Fruit fly (Drosophila melanogaster): ENCODE measurements around the gene whe.

whe gene

dm6 chrX:21367363-21368072 lies 35.1 kb downstream of the whe start (continued):
- peak; percentile 98 for TF ChIP-seq CG11762 (GFP tag; optimal IDR thresholded peaks at IDR 0.05; ENCODE audit: insufficient read depth)
- peak; percentile 98 for TF ChIP-seq CG10631 (GFP tag; optimal IDR thresholded peaks at IDR 0.05)
- TF ChIP-seq Gug (GFP tag; IDR thresholded peaks at IDR 0.05), result peak; percentile 97
- TF ChIP-seq Eip93F (GFP tag; optimal IDR thresholded peaks at IDR 0.05), result peak; percentile 96
- TF ChIP-seq Hr39 (GFP tag; optimal IDR thresholded peaks at IDR 0.05), result peak; percentile 98
- TF ChIP-seq CG16779 (tag; optimal IDR thresholded peaks at IDR 0.05), result peak; percentile 98
- TF ChIP-seq CG9139 (GFP tag; optimal IDR thresholded peaks at IDR 0.05), result peak; percentile 97
- TF ChIP-seq vri (GFP tag; optimal IDR thresholded peaks at IDR 0.05), result peak; percentile 97
- peak; percentile 99 for TF ChIP-seq OdsH (GFP tag; optimal IDR thresholded peaks at IDR 0.05)

DNA sequence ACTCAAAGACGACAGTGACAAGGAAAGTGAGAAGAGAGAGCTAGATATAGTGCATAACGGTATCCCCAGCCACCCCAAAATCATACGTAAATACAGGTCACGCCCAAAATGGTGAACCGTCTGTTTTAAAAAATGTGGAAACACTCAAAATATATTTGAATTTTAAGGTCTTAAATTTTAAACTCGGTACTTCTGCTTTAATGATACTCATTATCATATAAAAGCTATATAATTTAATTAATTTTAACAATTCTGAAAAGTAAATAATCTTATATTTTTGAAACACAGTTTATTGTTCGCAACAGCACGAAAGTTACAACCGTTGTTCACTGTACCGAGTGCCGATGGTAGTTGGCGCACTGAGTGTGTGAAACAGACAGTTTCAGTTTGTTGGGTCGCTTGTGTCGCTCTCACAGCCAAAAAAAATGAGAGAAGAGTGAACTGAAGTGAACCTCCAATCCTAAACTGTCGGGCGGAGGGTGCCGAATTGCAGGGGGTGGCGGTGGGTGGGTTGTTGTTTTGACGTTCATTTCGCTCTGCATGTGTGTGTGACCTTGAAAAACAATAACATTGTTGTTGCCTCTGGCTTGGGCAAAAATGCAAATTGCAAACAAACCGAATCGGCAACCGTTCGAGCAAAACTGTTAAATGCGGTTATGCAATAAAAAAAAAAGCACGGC lies 36.1 kb downstream of the whe start:
- TF ChIP-seq fd85E (GFP tag; optimal IDR thresholded peaks at IDR 0.05), result no peak
- TF ChIP-seq Eip78C (GFP tag), result peak; percentile 94
- peak; percentile 74 for TF ChIP-seq Ets96B (tag; optimal IDR thresholded peaks at IDR 0.05)
- TF ChIP-seq vri (GFP tag; optimal IDR thresholded peaks at IDR 0.05), result peak; percentile 48
- TF ChIP-seq Gug (GFP tag; IDR thresholded peaks at IDR 0.05), result peak; percentile 43
- TF ChIP-seq CG1621 (tag; optimal IDR thresholded peaks at IDR 0.05), result peak; percentile 57
- peak; percentile 56 for TF ChIP-seq Met (GFP tag; optimal IDR thresholded peaks at IDR 0.05)
- TF ChIP-seq Smox (GFP tag; optimal IDR thresholded peaks at IDR 0.05), result peak; percentile 66
- peak; percentile 81 for TF ChIP-seq acj6 (GFP tag; optimal IDR thresholded peaks at IDR 0.05)
- TF ChIP-seq Lpt (GFP tag; optimal IDR thresholded peaks at IDR 0.05), result peak; percentile 80
- TF ChIP-seq lz (GFP tag; optimal IDR thresholded peaks at IDR 0.05), result peak; percentile 62
- TF ChIP-seq CG10669 (GFP tag; optimal IDR thresholded peaks at IDR 0.05), result peak; percentile 71
- TF ChIP-seq salr (GFP tag; optimal IDR thresholded peaks at IDR 0.05), result peak; percentile 2 to 71
- TF ChIP-seq OdsH (GFP tag; optimal IDR thresholded peaks at IDR 0.05), result peak; percentile 86
- TF ChIP-seq CG31627 (GFP tag; optimal IDR thresholded peaks at IDR 0.05), result peak; percentile 42
- peak; percentile 90 for TF ChIP-seq svp (GFP tag)
- peak; percentile 84 for TF ChIP-seq net (GFP tag; optimal IDR thresholded peaks at IDR 0.05)
- peak; percentile 63 to 76 for TF ChIP-seq ss (GFP tag; optimal IDR thresholded peaks at IDR 0.05)
- TF ChIP-seq Eip93F (GFP tag; optimal IDR thresholded peaks at IDR 0.05), result peak; percentile 71
- TF ChIP-seq Hr38 (GFP tag; optimal IDR thresholded peaks at IDR 0.05), result no peak
- peak; percentile 64 for TF ChIP-seq CG7368 (GFP tag; optimal IDR thresholded peaks at IDR 0.05)
- peak; percentile 62 for TF ChIP-seq CG6854 (GFP tag; optimal IDR thresholded peaks at IDR 0.05)
- peak; percentile 73 for TF ChIP-seq Sox15 (GFP tag; optimal IDR thresholded peaks at IDR 0.05)
- TF ChIP-seq fd59A (GFP tag; optimal IDR thresholded peaks at IDR 0.05), result peak; percentile 66
- peak; percentile 79 for TF ChIP-seq CG11902 (GFP tag; optimal IDR thresholded peaks at IDR 0.05)
- TF ChIP-seq cyc (GFP tag; optimal IDR thresholded peaks at IDR 0.05), result peak; percentile 48
- peak; percentile 72 for TF ChIP-seq Sox102F (GFP tag; optimal IDR thresholded peaks at IDR 0.05)
- TF ChIP-seq CG6792 (GFP tag; optimal IDR thresholded peaks at IDR 0.05), result peak; percentile 75
- peak; percentile 54 for TF ChIP-seq CG9139 (GFP tag; optimal IDR thresholded peaks at IDR 0.05)
- TF ChIP-seq pdm3 (GFP tag; optimal IDR thresholded peaks at IDR 0.05), result peak; percentile 78
- peak; percentile 57 for TF ChIP-seq Blimp-1 (GFP tag; optimal IDR thresholded peaks at IDR 0.05)
- peak; percentile 82 for TF ChIP-seq eg (GFP tag; IDR thresholded peaks at IDR 0.05)
- no peak for TF ChIP-seq CG6276 (GFP tag; optimal IDR thresholded peaks at IDR 0.05)
- peak; percentile 67 for TF ChIP-seq CG6808 (GFP tag; optimal IDR thresholded peaks at IDR 0.05)
- TF ChIP-seq Hr39 (GFP tag; optimal IDR thresholded peaks at IDR 0.05), result peak; percentile 32
- TF ChIP-seq Sox14 (GFP tag; optimal IDR thresholded peaks at IDR 0.05), result peak; percentile 28
- TF ChIP-seq topi (GFP tag; optimal IDR thresholded peaks at IDR 0.05), result peak; percentile 66
- peak; percentile 78 for TF ChIP-seq CG10631 (GFP tag; optimal IDR thresholded peaks at IDR 0.05)
- peak; percentile 69; the same call in 1 of the 2 replicates for TF ChIP-seq CG11294 (GFP tag; IDR thresholded peaks at IDR 0.05)
- TF ChIP-seq CG3032 (tag; optimal IDR thresholded peaks at IDR 0.05), result peak; percentile 66
- peak; percentile 74 for TF ChIP-seq achi (GFP tag; optimal IDR thresholded peaks at IDR 0.05)
- peak; percentile 95 for TF ChIP-seq CG8119 (GFP tag; IDR thresholded peaks at IDR 0.05)
- peak; percentile 61 for TF ChIP-seq CG8632 (GFP tag; optimal IDR thresholded peaks at IDR 0.05)
- peak; percentile 69 for TF ChIP-seq dsx (GFP tag; optimal IDR thresholded peaks at IDR 0.05; ENCODE audit: poor library complexity, severe bottlenecking)

Data from whole organism, prepupa.